Worm (Caenorhabditis elegans) whole organism, L1 larva: ENCODE results near the gene ceh-13.

ENCODE experiments used
- C04F5.9 ChIP-seq: sonication (generic microtip); optimal IDR thresholded peaks from 2 replicates; lab custom pipeline; 2016; ENCODE audit warnings: missing genetic modification characterization, missing compliant biosample characterization
- C16A3.4 ChIP-seq: fragments of 150-350 bp; optimal IDR thresholded peaks from 2 replicates; lab custom pipeline; 2014; ENCODE audit warnings: missing biosample characterization, missing genetic modification characterization
- F16B12.6 ChIP-seq: fragments of 150-350 bp; optimal IDR thresholded peaks from 2 replicates; lab custom pipeline; 2014; ENCODE audit warnings: missing biosample characterization, missing genetic modification characterization
- Y116A8C.19 ChIP-seq: sonication (generic microtip); optimal IDR thresholded peaks from 2 replicates; lab custom pipeline; 2016; ENCODE audit warnings: missing compliant biosample characterization, missing genetic modification characterization, borderline replicate concordance
- aha-1 ChIP-seq: fragments of 150-350 bp; optimal IDR thresholded peaks from 2 replicates; lab custom pipeline; 2014; ENCODE audit warnings: missing biosample characterization, missing genetic modification characterization
- alr-1 ChIP-seq: fragments of 200-800 bp; sonication (Bioruptor generic); optimal IDR thresholded peaks from 2 replicates; lab custom pipeline; 2018; ENCODE audit warnings: borderline replicate concordance, mild to moderate bottlenecking, missing genetic modification characterization, missing compliant biosample characterization
- ama-1 ChIP-seq: fragments of 150-350 bp; optimal IDR thresholded peaks from 2 replicates; lab custom pipeline; 2014
- blmp-1 ChIP-seq: fragments of 150-350 bp; optimal IDR thresholded peaks from 2 replicates; lab custom pipeline; 2014; ENCODE audit warnings: missing biosample characterization, missing genetic modification characterization
- ceh-82 ChIP-seq, 3 experiments: fragments of 150-350 bp in 1 of 3; sonication (generic microtip) in 2 of 3; optimal IDR thresholded peaks; 2 replicates each; lab custom pipeline; 2014 to 2017; ENCODE audit warnings: missing biosample characterization in 3 of 3, missing genetic modification characterization in 3 of 3
- ces-1 ChIP-seq: fragments of 150-350 bp; optimal IDR thresholded peaks from 2 replicates; lab custom pipeline; 2014; ENCODE audit warnings: missing biosample characterization, missing genetic modification reagents, missing genetic modification characterization
- dsc-1 ChIP-seq: sonication (generic microtip); optimal IDR thresholded peaks from 2 replicates; lab custom pipeline; 2016; ENCODE audit warnings: mild to moderate bottlenecking, missing genetic modification characterization, missing compliant biosample characterization
- efl-1 ChIP-seq, 4 experiments: fragments of 150-350 bp; optimal IDR thresholded peaks in 3 of 4; peaks in 1 of 4; 1 replicate in 1 of 4; 2 replicates in 3 of 4; lab custom pipeline; 2014; ENCODE audit warnings: missing biosample characterization in 2 of 4, missing genetic modification characterization in 2 of 4, missing genetic modification reagents in 2 of 4
- efl-3 ChIP-seq: fragments of 200-800 bp; sonication (Bioruptor generic); optimal IDR thresholded peaks from 2 replicates; lab custom pipeline; 2018; ENCODE audit warnings: mild to moderate bottlenecking, missing genetic modification characterization, missing compliant biosample characterization
- ets-5 ChIP-seq: fragments of 200-800 bp; sonication (Bioruptor generic); IDR thresholded peaks from 2 replicates; pipeline ENCODE4 v1.3.6; 2022; ENCODE audit warnings: missing genetic modification characterization, missing compliant biosample characterization
- fkh-4 ChIP-seq: sonication (generic microtip); optimal IDR thresholded peaks from 2 replicates; lab custom pipeline; 2016; ENCODE audit warnings: missing compliant biosample characterization, missing genetic modification characterization, borderline replicate concordance
- fkh-8 ChIP-seq: sonication (generic microtip); optimal IDR thresholded peaks from 2 replicates; lab custom pipeline; 2016; ENCODE audit warnings: mild to moderate bottlenecking, missing genetic modification characterization, missing compliant biosample characterization
- hlh-4 ChIP-seq: sonication (generic microtip); optimal IDR thresholded peaks from 2 replicates; lab custom pipeline; 2016; ENCODE audit warnings: mild to moderate bottlenecking, missing genetic modification characterization, missing compliant biosample characterization
- hpl-2 ChIP-seq: fragments of 150-350 bp; optimal IDR thresholded peaks from 2 replicates; lab custom pipeline; 2014; ENCODE audit warnings: missing biosample characterization, missing genetic modification reagents, missing genetic modification characterization
- irx-1 ChIP-seq: sonication (generic microtip); optimal IDR thresholded peaks from 2 replicates; lab custom pipeline; 2016; ENCODE audit warnings: missing genetic modification characterization, missing compliant biosample characterization
- isw-1 ChIP-seq: fragments of 200-800 bp; sonication (Bioruptor generic); IDR thresholded peaks from 2 replicates; pipeline ENCODE4 v1.3.6; 2022; ENCODE audit warnings: missing genetic modification characterization, missing compliant biosample characterization
- lin-14 ChIP-seq: fragments of 200-800 bp; sonication (Bioruptor generic); optimal IDR thresholded peaks from 2 replicates; lab custom pipeline; 2018; ENCODE audit warnings: mild to moderate bottlenecking, missing genetic modification characterization, moderate library complexity, missing compliant biosample characterization
- lin-15B ChIP-seq: fragments of 150-350 bp; sonication (generic microtip); optimal IDR thresholded peaks from 3 replicates; lab custom pipeline; 2014; ENCODE audit warnings: missing biosample characterization, missing genetic modification characterization
- lir-3 ChIP-seq: sonication (generic microtip); optimal IDR thresholded peaks from 2 replicates; lab custom pipeline; 2016; ENCODE audit warnings: mild to moderate bottlenecking, missing genetic modification characterization, moderate library complexity, missing compliant biosample characterization; ENCODE audit not compliant: poor library complexity
- lsy-2 ChIP-seq, 2 experiments: fragments of 150-350 bp; optimal IDR thresholded peaks; 2 replicates each; lab custom pipeline; 2014; ENCODE audit warnings: missing biosample characterization in 2 of 2, missing genetic modification characterization in 2 of 2
- mab-9 ChIP-seq: fragments of 200-800 bp; sonication (Bioruptor generic); IDR thresholded peaks from 2 replicates; pipeline ENCODE4 v1.3.6; 2022; ENCODE audit warnings: missing genetic modification reagents, missing genetic modification characterization, missing compliant biosample characterization
- mef-2 ChIP-seq: fragments of 150-350 bp; optimal IDR thresholded peaks from 2 replicates; lab custom pipeline; 2014; ENCODE audit warnings: missing biosample characterization, missing genetic modification characterization
- mep-1 ChIP-seq: fragments of 150-350 bp; optimal IDR thresholded peaks from 2 replicates; lab custom pipeline; 2014; ENCODE audit warnings: missing biosample characterization, missing genetic modification characterization
- nhr-11 ChIP-seq: fragments of 150-350 bp; optimal IDR thresholded peaks from 2 replicates; lab custom pipeline; 2014; ENCODE audit warnings: missing biosample characterization, missing genetic modification characterization
- nhr-20 ChIP-seq: sonication (generic microtip); optimal IDR thresholded peaks from 2 replicates; lab custom pipeline; 2016; ENCODE audit warnings: mild to moderate bottlenecking, missing genetic modification characterization, missing compliant biosample characterization
- nhr-237 ChIP-seq: fragments of 150-350 bp; optimal IDR thresholded peaks from 2 replicates; lab custom pipeline; 2014; ENCODE audit warnings: missing biosample characterization, missing genetic modification characterization
- nhr-28 ChIP-seq: fragments of 150-350 bp; optimal IDR thresholded peaks from 2 replicates; lab custom pipeline; 2014; ENCODE audit warnings: missing biosample characterization, missing genetic modification characterization
- nhr-47 ChIP-seq: sonication (generic microtip); optimal IDR thresholded peaks from 2 replicates; lab custom pipeline; 2016; ENCODE audit warnings: mild to moderate bottlenecking, missing genetic modification characterization, moderate library complexity, missing compliant biosample characterization
- nhr-71 ChIP-seq: sonication (generic microtip); optimal IDR thresholded peaks from 2 replicates; lab custom pipeline; 2016; ENCODE audit warnings: mild to moderate bottlenecking, missing genetic modification characterization, moderate library complexity, missing compliant biosample characterization
- nhr-76 ChIP-seq: sonication (generic microtip); optimal IDR thresholded peaks from 2 replicates; lab custom pipeline; 2017; ENCODE audit warnings: missing biosample characterization, missing genetic modification characterization
- nhr-85 ChIP-seq: sonication (generic microtip); peaks from one replicate; lab custom pipeline; 2016; ENCODE audit warnings: missing genetic modification characterization, inconsistent platforms, missing compliant biosample characterization
- pag-3 ChIP-seq: sonication (generic microtip); optimal IDR thresholded peaks from 2 replicates; lab custom pipeline; 2017; ENCODE audit warnings: missing genetic modification characterization, mild to moderate bottlenecking, missing compliant biosample characterization, antibody characterized with exemption, borderline replicate concordance; ENCODE audit not compliant: insufficient read depth
- rnt-1 ChIP-seq: sonication (generic microtip); optimal IDR thresholded peaks from 2 replicates; lab custom pipeline; 2016; ENCODE audit warnings: mild to moderate bottlenecking, missing genetic modification characterization, moderate library complexity, missing compliant biosample characterization
- skn-1 ChIP-seq: fragments of 150-350 bp; optimal IDR thresholded peaks from 2 replicates; lab custom pipeline; 2014; ENCODE audit warnings: missing biosample characterization, missing genetic modification characterization
- snpc-4 ChIP-seq: fragments of 150-350 bp; optimal IDR thresholded peaks from 2 replicates; lab custom pipeline; 2014; ENCODE audit warnings: missing biosample characterization, missing genetic modification characterization
- sox-4 ChIP-seq: sonication (generic microtip); optimal IDR thresholded peaks from 2 replicates; lab custom pipeline; 2016; ENCODE audit warnings: missing genetic modification characterization, missing compliant biosample characterization
- sptf-1 ChIP-seq: fragments of 150-350 bp; optimal IDR thresholded peaks from 2 replicates; lab custom pipeline; 2014; ENCODE audit warnings: missing biosample characterization, missing genetic modification characterization
- sup-37 ChIP-seq: fragments of 200-800 bp; sonication (Bioruptor generic); optimal IDR thresholded peaks from 2 replicates; lab custom pipeline; 2018; ENCODE audit warnings: mild to moderate bottlenecking, missing genetic modification characterization, missing compliant biosample characterization
- tbx-2 ChIP-seq: sonication (generic microtip); optimal IDR thresholded peaks from 2 replicates; lab custom pipeline; 2016; ENCODE audit warnings: missing genetic modification characterization, missing compliant biosample characterization
- tlp-1 ChIP-seq: fragments of 150-350 bp; optimal IDR thresholded peaks from 2 replicates; lab custom pipeline; 2014; ENCODE audit warnings: missing biosample characterization, missing genetic modification characterization
- unc-130 ChIP-seq: fragments of 150-350 bp; optimal IDR thresholded peaks from 2 replicates; lab custom pipeline; 2017; ENCODE audit warnings: missing biosample characterization, missing genetic modification characterization, inconsistent platforms
- unc-62 ChIP-seq: fragments of 150-350 bp; optimal IDR thresholded peaks from 2 replicates; lab custom pipeline; 2014; ENCODE audit warnings: missing biosample characterization, missing genetic modification reagents, missing genetic modification characterization
- unc-86 ChIP-seq: sonication (generic microtip); optimal IDR thresholded peaks from 2 replicates; lab custom pipeline; 2016; ENCODE audit warnings: missing genetic modification characterization, missing compliant biosample characterization
- xbp-1 ChIP-seq: sonication (generic microtip); optimal IDR thresholded peaks from 2 replicates; lab custom pipeline; 2016; ENCODE audit warnings: missing genetic modification characterization, missing compliant biosample characterization
- zag-1 ChIP-seq: fragments of 150-350 bp; optimal IDR thresholded peaks from 2 replicates; lab custom pipeline; 2014; ENCODE audit warnings: missing biosample characterization, missing genetic modification characterization
- zip-4 ChIP-seq: fragments of 200-800 bp; sonication (Bioruptor generic); optimal IDR thresholded peaks from 2 replicates; lab custom pipeline; 2018; ENCODE audit warnings: mild to moderate bottlenecking, missing genetic modification characterization, moderate library complexity, missing compliant biosample characterization
- ztf-11 ChIP-seq, 2 experiments: sonication (generic microtip); optimal IDR thresholded peaks; 2 replicates each; lab custom pipeline; 2016 to 2017; ENCODE audit warnings: missing genetic modification characterization in 2 of 2, missing biosample characterization in 1 of 2, missing compliant biosample characterization in 1 of 2
- ztf-4 ChIP-seq: fragments of 150-350 bp; optimal IDR thresholded peaks from 2 replicates; lab custom pipeline; 2014; ENCODE audit warnings: missing biosample characterization, missing genetic modification characterization

Gene ceh-13

DNA sequence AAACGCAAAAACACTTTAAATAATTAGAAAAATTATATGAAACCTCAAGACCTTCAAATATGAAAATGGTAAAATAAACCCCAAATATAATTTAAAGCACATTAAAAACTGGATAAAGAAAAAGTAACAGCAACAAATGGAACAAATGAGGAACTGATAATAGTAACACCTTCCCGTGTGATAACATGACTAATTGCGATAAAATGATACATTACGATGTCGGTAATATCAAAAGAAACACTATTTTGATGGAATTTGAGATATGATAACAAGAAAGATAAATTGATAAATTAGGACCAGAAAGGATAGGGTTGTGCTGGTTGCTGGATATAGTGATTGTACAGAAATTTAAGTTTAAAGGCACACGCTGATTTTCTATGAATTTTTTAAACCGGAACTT lies 13.4 kb upstream of the ceh-13 start:
- TF ChIP-seq lin-15B (tag; lab: Kevin White, UChicago) (no peak), nhr-47 (tag; lab: Kevin White, UChicago) (no peak), ets-5 (GFP tag; lab: Robert Waterston, UW) (no peak), unc-86 (no peak), ces-1 (GFP tag; lab: Kevin White, UChicago) (no peak), dsc-1 (no peak)

DNA sequence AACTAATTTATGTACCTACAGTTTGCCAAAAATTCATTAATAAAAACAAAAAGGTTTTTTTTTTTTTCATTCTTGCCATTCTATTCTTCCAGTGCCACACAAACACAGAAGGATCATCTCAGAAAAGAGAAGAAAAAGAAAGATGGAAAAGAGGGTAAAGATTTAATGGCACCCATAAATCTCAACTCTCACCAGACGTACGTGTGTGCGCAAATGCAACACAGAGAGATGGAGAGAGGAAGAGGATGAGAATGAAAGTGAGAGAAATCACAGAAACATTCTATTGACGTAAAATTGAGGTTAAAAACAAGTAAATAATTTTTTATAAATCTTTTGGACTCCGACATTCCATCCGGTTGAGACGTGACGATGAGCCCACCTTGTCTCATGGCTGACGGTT lies 11.2 kb upstream of the ceh-13 start:
- TF ChIP-seq aha-1 (tag; lab: Kevin White, UChicago) (no peak), zag-1 (tag; lab: Kevin White, UChicago) (no peak), ama-1 (lab: Kevin White, UChicago) (no peak), F16B12.6 (no peak), efl-3 (GFP tag; lab: Kevin White, UChicago) (no peak), ztf-11 (tag; optimal IDR thresholded peaks at IDR 0.05; lab: Kevin White, UChicago) (no peak), fkh-4 (tag; lab: Kevin White, UChicago) (no peak), nhr-71 (tag; lab: Kevin White, UChicago) (peak; percentile 48), sup-37 (no peak), mep-1 (tag; lab: Kevin White, UChicago) (peak; percentile 35), mef-2 (tag; lab: Kevin White, UChicago) (no peak), mab-9 (GFP tag; lab: Robert Waterston, UW) (no peak), dsc-1 (peak; percentile 16), sptf-1 (tag; lab: Kevin White, UChicago) (no peak), unc-130 (peak; percentile 25), nhr-28 (tag; lab: Kevin White, UChicago) (no peak), unc-62 (GFP tag; lab: Kevin White, UChicago) (no peak), sox-4 (tag; lab: Kevin White, UChicago) (no peak), rnt-1 (peak; percentile 50), irx-1 (tag; lab: Kevin White, UChicago) (no peak), skn-1 (tag; lab: Kevin White, UChicago) (no peak), nhr-20 (tag; lab: Kevin White, UChicago) (peak; percentile 14), nhr-76 (tag; lab: Kevin White, UChicago) (no peak), zip-4 (no peak), alr-1 (no peak), lin-14 (GFP tag; lab: Kevin White, UChicago) (peak; percentile 64), C16A3.4 (tag; lab: Kevin White, UChicago) (peak; percentile 27), ztf-4 (tag; lab: Kevin White, UChicago) (no peak), tbx-2 (tag; lab: Kevin White, UChicago) (no peak), efl-1 (optimal IDR thresholded peaks at IDR 0.05; lab: Kevin White, UChicago) (peak in 1 of 2 experiments; percentile 23), efl-1 (GFP tag; optimal IDR thresholded peaks at IDR 0.05 in 1 of 2; lab: Kevin White, UChicago) (peak in 1 of 2 experiments; percentile 70), pag-3 (peak; percentile 83), tlp-1 (tag; lab: Kevin White, UChicago) (no peak), ceh-82 (tag; optimal IDR thresholded peaks at IDR 0.05; lab: Kevin White, UChicago) (no peak), lsy-2 (tag; optimal IDR thresholded peaks at IDR 0.05; lab: Kevin White, UChicago) (peak; percentile 42 to 45), hpl-2 (GFP tag; lab: Kevin White, UChicago) (no peak), Y116A8C.19 (tag; lab: Kevin White, UChicago) (no peak), snpc-4 (tag; lab: Kevin White, UChicago) (no peak), xbp-1 (tag; lab: Kevin White, UChicago) (no peak), fkh-8 (no peak), lir-3 (no peak), nhr-237 (tag; lab: Kevin White, UChicago) (no peak), ets-5 (GFP tag; lab: Robert Waterston, UW) (no peak), hlh-4 (no peak), blmp-1 (tag; lab: Kevin White, UChicago) (peak; percentile 88), nhr-85 (tag; lab: Kevin White, UChicago) (peak; percentile 76), isw-1 (no peak), nhr-11 (tag; lab: Kevin White, UChicago) (no peak), C04F5.9 (tag; lab: Kevin White, UChicago) (no peak)
